Worm (Caenorhabditis elegans): Measurements from ENCODE around the gene T06E6.15.

DNA sequence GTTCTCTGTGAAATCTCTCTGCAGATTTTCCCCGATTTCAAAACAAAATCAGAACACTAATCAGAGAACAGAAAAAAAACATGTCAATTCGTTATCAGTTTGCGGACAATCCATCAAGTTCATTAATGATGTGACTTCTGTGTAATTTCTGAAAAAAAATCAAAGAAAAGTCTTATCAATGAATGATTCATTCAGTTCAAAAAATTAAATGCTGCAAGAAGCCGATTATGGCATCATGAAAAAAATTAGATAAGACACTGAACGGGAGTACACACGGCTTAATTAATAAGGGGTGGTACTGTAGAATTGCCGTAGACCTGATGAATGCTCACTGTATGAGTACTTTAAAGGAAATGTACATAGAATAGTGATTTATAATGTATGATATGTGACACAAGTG, 36.5 kb upstream of the T06E6.15 start:
- no peak for TF ChIP-seq flt-1 (GFP tag; IDR thresholded peaks at IDR 0.05)
- TF ChIP-seq cog-1 (tag; optimal IDR thresholded peaks at IDR 0.05): no peak

Data from whole organism, midembryonic.